Worm (Caenorhabditis elegans): ENCODE data around the gene col-149.

col-149 gene

ce11 chrV:10297099-10297498 lies 4.4 kb upstream of the col-149 start, which contains the start of gene B0024.4:
Gene B0024.4 (plus strand): TSS chrV:10297399.
- TF ChIP-seq lag-1 (GFP tag; IDR thresholded peaks at IDR 0.05), result no peak
- no peak for TF ChIP-seq F37B4.10 (GFP tag; IDR thresholded peaks at IDR 0.05)
- no peak for TF ChIP-seq ztf-6 (GFP tag; IDR thresholded peaks at IDR 0.05)
- TF ChIP-seq tbp1 (GFP tag; optimal IDR thresholded peaks at IDR 0.05), result no peak
- no peak for TF ChIP-seq ceh-100 (GFP tag; IDR thresholded peaks at IDR 0.05)
- TF ChIP-seq ama-1 (optimal IDR thresholded peaks at IDR 0.05), result no peak
- no peak for TF ChIP-seq ama-1 (GFP tag; optimal IDR thresholded peaks at IDR 0.05)
- TF ChIP-seq nfyb-1 (GFP tag; IDR thresholded peaks at IDR 0.05), result no peak
- no peak for TF ChIP-seq hmg-20 (GFP tag; IDR thresholded peaks at IDR 0.05)
- TF ChIP-seq ccch-3 (GFP tag; optimal IDR thresholded peaks at IDR 0.05), result no peak
- TF ChIP-seq akir-1 (GFP tag; optimal IDR thresholded peaks at IDR 0.05), result no peak
- TF ChIP-seq pbrm-1 (GFP tag; IDR thresholded peaks at IDR 0.05), result no peak
- TF ChIP-seq ceh-58 (GFP tag; IDR thresholded peaks at IDR 0.05), result no peak
- no peak for TF ChIP-seq unc-62 (GFP tag; optimal IDR thresholded peaks at IDR 0.05)
- TF ChIP-seq F23B12.7 (tag; optimal IDR thresholded peaks at IDR 0.05; ENCODE audit: insufficient read depth), result no peak
- TF ChIP-seq rcor-1 (GFP tag; IDR thresholded peaks at IDR 0.05), result no peak

DNA sequence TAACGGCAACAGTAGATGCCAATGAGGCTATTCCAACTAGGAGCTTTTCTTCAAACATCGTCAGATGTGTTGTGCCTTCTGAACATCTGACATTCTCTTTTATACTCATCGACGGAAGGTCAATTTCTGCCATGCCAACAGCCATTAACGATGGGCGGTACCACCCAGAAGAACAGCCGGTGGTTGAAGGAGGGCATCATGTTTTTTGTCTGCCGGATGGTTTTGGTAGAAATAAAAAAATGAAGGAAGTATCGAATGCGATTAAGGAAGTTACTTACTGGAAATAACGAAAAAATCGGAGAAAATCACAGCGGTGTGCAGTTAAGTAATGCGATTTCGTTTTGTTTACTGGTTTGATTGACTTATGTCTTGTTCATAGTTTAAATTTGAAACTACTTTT lies 1.9 kb upstream of the col-149 start, which contains the start of gene col-150:
col-150 (minus strand) TSS at position 101 of the 400 bp plus-strand sequence.
- TF ChIP-seq Y53F4B.3 (GFP tag; IDR thresholded peaks at IDR 0.05), result no peak
- TF ChIP-seq dox-1 (GFP tag; IDR thresholded peaks at IDR 0.05), result no peak
- no peak for TF ChIP-seq snpc-4 (GFP tag; optimal IDR thresholded peaks at IDR 0.05)
- no peak for TF ChIP-seq snpc-4 (tag; optimal IDR thresholded peaks at IDR 0.05)
- TF ChIP-seq egrh-3 (GFP tag; IDR thresholded peaks at IDR 0.05), result no peak
- no peak for TF ChIP-seq atf-7 (tag; optimal IDR thresholded peaks at IDR 0.05)
- TF ChIP-seq T26A5.8 (tag; optimal IDR thresholded peaks at IDR 0.05), result no peak
- no peak for TF ChIP-seq hrde-1 (tag; optimal IDR thresholded peaks at IDR 0.05; ENCODE audit: borderline replicate concordance)
- TF ChIP-seq akir-1 (GFP tag; optimal IDR thresholded peaks at IDR 0.05), result no peak
- no peak for TF ChIP-seq ztf-22 (GFP tag; optimal IDR thresholded peaks at IDR 0.05)
- TF ChIP-seq somi-1 (GFP tag; optimal IDR thresholded peaks at IDR 0.05), result no peak
- TF ChIP-seq lin-40 (tag; optimal IDR thresholded peaks at IDR 0.05), result no peak

ce11 chrV:10291848-10292247 lies 821 bp downstream of the col-149 start:
- TF ChIP-seq F57A8.1 (GFP tag; optimal IDR thresholded peaks at IDR 0.05) (no peak), snpc-1.1 (tag; optimal IDR thresholded peaks at IDR 0.05; ENCODE audit: insufficient read depth) (no peak), hmg-1.2 (GFP tag; IDR thresholded peaks at IDR 0.05) (no peak), ceh-40 (GFP tag; IDR thresholded peaks at IDR 0.05) (no peak), bed-2 (GFP tag; IDR thresholded peaks at IDR 0.05) (no peak), mcd-1 (GFP tag; IDR thresholded peaks at IDR 0.05) (no peak), sea-2 (GFP tag; IDR thresholded peaks at IDR 0.05) (no peak), attf-5 (GFP tag; optimal IDR thresholded peaks at IDR 0.05) (no peak), ceh-91 (GFP tag; IDR thresholded peaks at IDR 0.05) (no peak), snpc-3.4 (tag; optimal IDR thresholded peaks at IDR 0.05) (no peak), lin-40 (tag; optimal IDR thresholded peaks at IDR 0.05) (no peak), pbrm-1 (GFP tag; IDR thresholded peaks at IDR 0.05) (no peak)
